Fruit fly (Drosophila melanogaster): Measurements from ENCODE around the gene CG5953.
A peak's percentile ranks its signal among the peaks of the same experiment; 100 is the strongest.

Gene CG5953

DNA sequence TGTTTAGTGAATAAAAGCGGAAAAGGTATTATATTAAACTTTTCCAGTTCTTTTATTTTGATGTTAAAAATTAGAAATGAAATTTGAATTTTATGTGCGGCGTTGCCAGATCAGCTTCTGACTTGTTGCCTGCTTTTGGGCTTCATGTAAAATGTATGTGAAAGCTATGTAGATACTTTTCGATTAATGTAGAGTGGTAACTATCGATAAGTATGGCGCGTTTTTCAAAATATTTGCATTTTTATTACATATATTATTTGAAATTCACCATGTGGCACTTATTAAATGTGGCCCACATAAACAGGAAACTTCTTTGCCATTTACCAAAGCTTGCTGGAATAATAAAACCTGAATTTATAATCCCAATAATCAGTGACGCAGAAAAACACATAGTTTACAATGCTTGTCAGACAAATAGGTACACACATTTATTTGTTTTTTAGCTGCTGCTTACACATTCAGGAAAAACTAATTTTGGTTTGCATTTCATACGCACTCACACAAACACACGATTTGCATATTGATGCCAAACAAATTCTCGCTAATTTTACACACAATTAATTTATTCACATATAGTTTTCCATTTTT, 24.9 kb downstream of the CG5953 start (continued):
- no peak for TF ChIP-seq h (optimal IDR thresholded peaks at IDR 0.05)
- TF ChIP-seq dan (GFP tag; IDR thresholded peaks at IDR 0.05), result no peak
- peak; percentile 31 for TF ChIP-seq CG14710 (tag; optimal IDR thresholded peaks at IDR 0.05)
- no peak for TF ChIP-seq CG8388 (GFP tag; optimal IDR thresholded peaks at IDR 0.05)
- no peak for TF ChIP-seq CG4730 (GFP tag; IDR thresholded peaks at IDR 0.05)
- TF ChIP-seq zfh2 (GFP tag; optimal IDR thresholded peaks at IDR 0.05), result no peak
- no peak for TF ChIP-seq HmgD (GFP tag; optimal IDR thresholded peaks at IDR 0.05)
- TF ChIP-seq gcm (GFP tag; optimal IDR thresholded peaks at IDR 0.05), result no peak
- no peak for TF ChIP-seq Mrtf (GFP tag; IDR thresholded peaks at IDR 0.05)
- TF ChIP-seq Kr (GFP tag; optimal IDR thresholded peaks at IDR 0.05), result no peak
- TF ChIP-seq Taf1 (GFP tag; IDR thresholded peaks at IDR 0.05), result no peak
- peak; percentile 62 for TF ChIP-seq HLH4C (GFP tag; IDR thresholded peaks at IDR 0.05; ENCODE audit: partially characterized antibody)
- no peak for TF ChIP-seq org-1 (GFP tag; optimal IDR thresholded peaks at IDR 0.05)
- no peak for TF ChIP-seq CG1529 (GFP tag; optimal IDR thresholded peaks at IDR 0.05)
- TF ChIP-seq CG5180 (GFP tag; optimal IDR thresholded peaks at IDR 0.05), result no peak
- no peak for TF ChIP-seq crc (GFP tag; optimal IDR thresholded peaks at IDR 0.05)
- TF ChIP-seq Lhr (GFP tag; optimal IDR thresholded peaks at IDR 0.05), result peak; percentile 42
- TF ChIP-seq ranshi (GFP tag; IDR thresholded peaks at IDR 0.05), result no peak
- no peak for TF ChIP-seq Usf (GFP tag; optimal IDR thresholded peaks at IDR 0.05)
- TF ChIP-seq CG4707 (GFP tag; optimal IDR thresholded peaks at IDR 0.05), result no peak
- TF ChIP-seq unc-4 (GFP tag; IDR thresholded peaks at IDR 0.05; ENCODE audit: partially characterized antibody), result peak; percentile 76
- no peak for TF ChIP-seq sug (tag; optimal IDR thresholded peaks at IDR 0.05)
- no peak for TF ChIP-seq PHDP (tag; optimal IDR thresholded peaks at IDR 0.05)
- TF ChIP-seq oc (tag; optimal IDR thresholded peaks at IDR 0.05), result no peak
- no peak for TF ChIP-seq MTF-1 (GFP tag; optimal IDR thresholded peaks at IDR 0.05; ENCODE audit: borderline replicate concordance)
- TF ChIP-seq trem (tag; optimal IDR thresholded peaks at IDR 0.05), result peak; percentile 74
- TF ChIP-seq Blimp-1 (GFP tag; optimal IDR thresholded peaks at IDR 0.05), result no peak
- no peak for TF ChIP-seq slp2 (GFP tag; optimal IDR thresholded peaks at IDR 0.05)
- TF ChIP-seq bcd (GFP tag; optimal IDR thresholded peaks at IDR 0.05), result no peak
- TF ChIP-seq CG8290 (GFP tag; optimal IDR thresholded peaks at IDR 0.05), result no peak
- TF ChIP-seq CG8290 (tag; optimal IDR thresholded peaks at IDR 0.05), result no peak
- TF ChIP-seq Gsc (GFP tag; IDR thresholded peaks at IDR 0.05), result no peak
- TF ChIP-seq klu (GFP tag; IDR thresholded peaks at IDR 0.05), result no peak
- no peak for TF ChIP-seq Deaf1 (tag; optimal IDR thresholded peaks at IDR 0.05)
- TF ChIP-seq CG15269 (tag; optimal IDR thresholded peaks at IDR 0.05), result no peak
- TF ChIP-seq amos (GFP tag; IDR thresholded peaks at IDR 0.05; ENCODE audit: partially characterized antibody), result peak; percentile 81
- no peak for TF ChIP-seq D (optimal IDR thresholded peaks at IDR 0.05)
- TF ChIP-seq D (GFP tag; optimal IDR thresholded peaks at IDR 0.05), result no peak
- no peak for TF ChIP-seq yki (optimal IDR thresholded peaks at IDR 0.05)
- no peak for TF ChIP-seq CG3995 (GFP tag; optimal IDR thresholded peaks at IDR 0.05)
- no peak for TF ChIP-seq CG34422 (GFP tag; IDR thresholded peaks at IDR 0.05)
- TF ChIP-seq Ssrp (tag; optimal IDR thresholded peaks at IDR 0.05), result no peak
- TF ChIP-seq Bgb (GFP tag; IDR thresholded peaks at IDR 0.05; ENCODE audit: partially characterized antibody), result peak; percentile 83
- no peak for TF ChIP-seq CG3726 (GFP tag; IDR thresholded peaks at IDR 0.05)
- no peak for TF ChIP-seq CG9817 (tag; optimal IDR thresholded peaks at IDR 0.05)
- peak; percentile 81 for TF ChIP-seq scrt (GFP tag; optimal IDR thresholded peaks at IDR 0.05)
- TF ChIP-seq CG8089 (GFP tag; optimal IDR thresholded peaks at IDR 0.05), result no peak
- no peak for TF ChIP-seq HmgZ (tag; optimal IDR thresholded peaks at IDR 0.05)
- TF ChIP-seq Hand (GFP tag; optimal IDR thresholded peaks at IDR 0.05), result no peak
- TF ChIP-seq exex (tag; optimal IDR thresholded peaks at IDR 0.05), result no peak
- TF ChIP-seq twi (tag; optimal IDR thresholded peaks at IDR 0.05), result no peak
- TF ChIP-seq E2f1 (GFP tag; IDR thresholded peaks at IDR 0.05), result no peak
